Worm (Caenorhabditis elegans): Measurements from ENCODE around the gene phf-10.

Gene phf-10

DNA sequence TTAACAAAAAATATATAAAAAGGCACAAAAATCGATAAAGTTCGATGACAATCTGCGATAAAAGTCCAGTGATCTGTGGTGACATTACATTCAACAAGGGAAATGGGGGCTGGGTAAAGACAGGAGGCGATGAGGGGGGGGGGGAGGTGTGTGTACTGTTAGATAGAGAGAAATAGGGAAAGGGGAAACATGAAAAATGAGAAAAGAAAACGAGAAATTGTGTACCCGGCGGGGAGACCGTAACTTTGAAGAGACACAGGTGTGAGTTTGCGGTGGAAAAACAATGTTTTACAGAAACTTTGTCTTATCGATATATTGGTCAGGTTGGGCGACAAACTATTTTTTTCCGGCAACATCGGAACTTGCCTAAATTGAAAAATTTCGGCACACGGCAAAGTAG, 51.0 kb downstream of the phf-10 start:
- TF ChIP-seq hmg-11 (tag; optimal IDR thresholded peaks at IDR 0.05), result peak; percentile 4
- no peak for TF ChIP-seq egl-27 (tag; optimal IDR thresholded peaks at IDR 0.05)
- peak; percentile 53 for TF ChIP-seq pha-4 (tag; optimal IDR thresholded peaks at IDR 0.05)

- TF ChIP-seq skn-1 (tag; optimal IDR thresholded peaks at IDR 0.05), result no peak
Observed at ce11 chrV:258730-259129, 52.6 kb downstream of the phf-10 start, which contains the start of gene nhr-204. nhr-204 (minus strand) TSS chrV:258830.

Data from whole organism, L3 larva.